Worm (Caenorhabditis elegans) whole organism, L4/young adult: ENCODE measurements around the gene pmp-5.

Source experiments
- W03F9.2 ChIP-seq: fragments of 150-350 bp; optimal IDR thresholded peaks from 2 replicates; lab custom pipeline; 2014; ENCODE audit warnings: missing biosample characterization, missing genetic modification characterization
- him-1 ChIP-seq: sonication (generic microtip); optimal IDR thresholded peaks from 2 replicates; lab custom pipeline; 2016; ENCODE audit warnings: missing genotype, missing genetic modification reagents, missing genetic modification characterization, missing compliant biosample characterization

DNA sequence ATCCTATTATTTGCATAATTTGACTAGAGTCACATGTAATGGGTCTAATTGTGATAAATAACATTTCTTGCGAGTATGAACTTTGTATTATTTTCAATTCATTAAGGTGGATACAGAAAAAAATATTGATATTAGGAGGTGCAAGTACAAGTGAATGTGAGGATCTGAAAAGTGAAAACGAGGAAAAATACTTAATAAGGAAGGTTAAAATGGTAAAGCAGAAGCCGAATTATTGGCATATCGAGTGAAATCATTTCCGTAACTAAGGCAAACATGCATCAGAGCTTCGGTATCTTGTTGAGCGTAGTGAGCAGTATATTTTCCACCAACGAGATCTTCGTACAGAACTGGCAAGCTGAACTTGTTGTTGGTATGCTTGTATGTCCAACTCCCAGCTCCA, 38.9 kb upstream of the pmp-5 start:
- no peak for TF ChIP-seq W03F9.2 (tag; lab: Kevin White, UChicago)
- no peak for TF ChIP-seq him-1
